ENCODE assay signal across 3 worm cellular contexts in the genomic region with DNA sequence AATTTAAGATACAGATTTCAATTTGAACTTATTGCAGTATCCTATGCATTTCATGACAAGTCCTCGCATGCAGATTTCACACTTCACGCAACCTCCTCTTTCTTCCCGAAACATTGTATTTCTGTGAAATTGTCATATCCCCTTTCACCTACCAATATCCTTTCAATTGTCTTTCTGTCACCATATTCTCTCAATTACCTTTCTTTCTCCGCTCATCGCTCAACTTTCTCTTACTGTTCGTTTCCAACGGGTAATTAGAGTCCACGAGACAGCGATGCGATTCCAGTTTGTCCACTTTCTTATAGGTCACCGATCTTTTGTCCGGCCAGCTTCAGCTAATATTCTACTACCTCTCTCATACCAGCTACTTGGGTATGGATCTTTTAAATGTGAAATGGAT.
TF ChIP-seq lines count a peak whose summit lies in the region.

mam-5 (plus strand) TSS at position 304 of the 400 bp plus-strand sequence.

TF ChIP-seq in whole organism, L1 larva, 84 proteins besides CTCF, POLR2A, EP300 and RAD21:
- TF ChIP-seq lin-35 (GFP tag; optimal IDR thresholded peaks at IDR 0.05; lab: Kevin White, UChicago) (no peak), efl-1 (optimal IDR thresholded peaks at IDR 0.05; lab: Kevin White, UChicago) (no peak), efl-1 (GFP tag; optimal IDR thresholded peaks at IDR 0.05 in 1 of 2; lab: Kevin White, UChicago) (peak in 1 of 2 experiments; percentile 24), blmp-1 (tag; optimal IDR thresholded peaks at IDR 0.05; lab: Kevin White, UChicago) (peak; percentile 53)

TF ChIP-seq in whole organism, L4 larva, 104 proteins besides CTCF, POLR2A, EP300 and RAD21:
- no peak for TF ChIP-seq F26F4.8 (GFP tag; conservative IDR thresholded peaks at IDR 0.05; lab: Robert Waterston, UW)
- peak; percentile 74 for TF ChIP-seq aha-1 (tag; lab: Kevin White, UChicago)

TF ChIP-seq in whole organism, mixed stage, embryonic, 35 proteins besides CTCF, POLR2A, EP300 and RAD21:
- TF ChIP-seq lsy-2 (tag; optimal IDR thresholded peaks at IDR 0.05; lab: Kevin White, UChicago): no peak
- no peak for TF ChIP-seq M03D4.4 (tag; optimal IDR thresholded peaks at IDR 0.05; lab: Kevin White, UChicago)
- TF ChIP-seq hlh-1 (tag; optimal IDR thresholded peaks at IDR 0.05; lab: Kevin White, UChicago): no peak
- TF ChIP-seq nhr-2 (tag; optimal IDR thresholded peaks at IDR 0.05; lab: Kevin White, UChicago): no peak
- peak; percentile 56 for TF ChIP-seq blmp-1 (tag; optimal IDR thresholded peaks at IDR 0.05; lab: Kevin White, UChicago)

Comparison
In these comparisons a context has a peak if more than half of its experiments do, and no peak if none do; other contexts are left out.
1. Of the 29 proteins assayed by ChIP-seq in both whole organism, L4 larva and whole organism, L1 larva: peak only in whole organism, L4 larva: aha-1; only in whole organism, L1 larva: none; in both: none; in neither: 28.